Worm (Caenorhabditis elegans) whole organism, L1 larva: ENCODE measurements around the gene C33G3.6.

Source experiments
- C16A3.4 ChIP-seq: fragments of 150-350 bp; optimal IDR thresholded peaks from 2 replicates; lab custom pipeline; 2014; ENCODE audit warnings: missing biosample characterization, missing genetic modification characterization
- C34B4.2 ChIP-seq: sonication (generic microtip); optimal IDR thresholded peaks from 2 replicates; lab custom pipeline; 2017; ENCODE audit warnings: mild to moderate bottlenecking, missing genetic modification characterization, missing compliant biosample characterization
- alr-1 ChIP-seq: fragments of 200-800 bp; sonication (Bioruptor generic); optimal IDR thresholded peaks from 2 replicates; lab custom pipeline; 2018; ENCODE audit warnings: borderline replicate concordance, mild to moderate bottlenecking, missing genetic modification characterization, missing compliant biosample characterization
- aly-2 ChIP-seq: fragments of 150-350 bp; optimal IDR thresholded peaks from 2 replicates; lab custom pipeline; 2014; ENCODE audit warnings: missing biosample characterization, missing genetic modification characterization
- blmp-1 ChIP-seq: fragments of 150-350 bp; optimal IDR thresholded peaks from 2 replicates; lab custom pipeline; 2014; ENCODE audit warnings: missing biosample characterization, missing genetic modification characterization
- ceh-63 ChIP-seq: fragments of 200-800 bp; sonication (Bioruptor generic); optimal IDR thresholded peaks from 2 replicates; lab custom pipeline; 2018; ENCODE audit warnings: mild to moderate bottlenecking, missing genetic modification characterization, missing compliant biosample characterization
- ceh-8 ChIP-seq: fragments of 200-800 bp; sonication (Bioruptor generic); optimal IDR thresholded peaks from 2 replicates; lab custom pipeline; 2018; ENCODE audit warnings: mild to moderate bottlenecking, missing genetic modification characterization, moderate library complexity, missing compliant biosample characterization
- ceh-90 ChIP-seq: sonication (generic microtip); optimal IDR thresholded peaks from 2 replicates; lab custom pipeline; 2016; ENCODE audit warnings: missing genetic modification characterization, missing compliant biosample characterization
- efl-1 ChIP-seq, 4 experiments: fragments of 150-350 bp; optimal IDR thresholded peaks in 3 of 4; peaks in 1 of 4; 1 replicate in 1 of 4; 2 replicates in 3 of 4; lab custom pipeline; 2014; ENCODE audit warnings: missing biosample characterization in 2 of 4, missing genetic modification characterization in 2 of 4, missing genetic modification reagents in 2 of 4
- efl-3 ChIP-seq: fragments of 200-800 bp; sonication (Bioruptor generic); optimal IDR thresholded peaks from 2 replicates; lab custom pipeline; 2018; ENCODE audit warnings: mild to moderate bottlenecking, missing genetic modification characterization, missing compliant biosample characterization
- elt-3 ChIP-seq, 6 experiments: fragments of 150-350 bp in 1 of 6; sonication (generic microtip); optimal IDR thresholded peaks; 2 replicates each; lab custom pipeline; 2017 to 2018; ENCODE audit warnings: missing biosample characterization in 6 of 6, missing genetic modification characterization in 6 of 6, inconsistent platforms in 1 of 6
- fkh-10 ChIP-seq: sonication (generic microtip); optimal IDR thresholded peaks from 2 replicates; lab custom pipeline; 2017; ENCODE audit warnings: missing biosample characterization, missing genetic modification reagents, missing genetic modification characterization
- fkh-4 ChIP-seq: sonication (generic microtip); optimal IDR thresholded peaks from 2 replicates; lab custom pipeline; 2016; ENCODE audit warnings: missing compliant biosample characterization, missing genetic modification characterization, borderline replicate concordance
- hpl-2 ChIP-seq: fragments of 150-350 bp; optimal IDR thresholded peaks from 2 replicates; lab custom pipeline; 2014; ENCODE audit warnings: missing biosample characterization, missing genetic modification reagents, missing genetic modification characterization
- isw-1 ChIP-seq: fragments of 200-800 bp; sonication (Bioruptor generic); IDR thresholded peaks from 2 replicates; pipeline ENCODE4 v1.3.6; 2022; ENCODE audit warnings: missing genetic modification characterization, missing compliant biosample characterization
- lin-13 ChIP-seq: fragments of 150-350 bp; optimal IDR thresholded peaks from 2 replicates; lab custom pipeline; 2014; ENCODE audit warnings: missing biosample characterization, missing genetic modification reagents, missing genetic modification characterization
- lin-14 ChIP-seq: fragments of 200-800 bp; sonication (Bioruptor generic); optimal IDR thresholded peaks from 2 replicates; lab custom pipeline; 2018; ENCODE audit warnings: mild to moderate bottlenecking, missing genetic modification characterization, moderate library complexity, missing compliant biosample characterization
- lin-15B ChIP-seq: fragments of 150-350 bp; sonication (generic microtip); optimal IDR thresholded peaks from 3 replicates; lab custom pipeline; 2014; ENCODE audit warnings: missing biosample characterization, missing genetic modification characterization
- lin-35 ChIP-seq, 2 experiments: fragments of 150-350 bp; optimal IDR thresholded peaks; 2 replicates each; lab custom pipeline; 2014; ENCODE audit warnings: missing biosample characterization in 2 of 2, missing genetic modification characterization in 2 of 2, missing genetic modification reagents in 2 of 2
- mep-1 ChIP-seq: fragments of 150-350 bp; optimal IDR thresholded peaks from 2 replicates; lab custom pipeline; 2014; ENCODE audit warnings: missing biosample characterization, missing genetic modification characterization
- nhr-47 ChIP-seq: sonication (generic microtip); optimal IDR thresholded peaks from 2 replicates; lab custom pipeline; 2016; ENCODE audit warnings: mild to moderate bottlenecking, missing genetic modification characterization, moderate library complexity, missing compliant biosample characterization
- nhr-71 ChIP-seq: sonication (generic microtip); optimal IDR thresholded peaks from 2 replicates; lab custom pipeline; 2016; ENCODE audit warnings: mild to moderate bottlenecking, missing genetic modification characterization, moderate library complexity, missing compliant biosample characterization
- nhr-76 ChIP-seq: sonication (generic microtip); optimal IDR thresholded peaks from 2 replicates; lab custom pipeline; 2017; ENCODE audit warnings: missing biosample characterization, missing genetic modification characterization
- nhr-85 ChIP-seq: sonication (generic microtip); peaks from one replicate; lab custom pipeline; 2016; ENCODE audit warnings: missing genetic modification characterization, inconsistent platforms, missing compliant biosample characterization
- nhr-90 ChIP-seq: sonication (generic microtip); optimal IDR thresholded peaks from 2 replicates; lab custom pipeline; 2016; ENCODE audit warnings: mild to moderate bottlenecking, missing genetic modification characterization, missing compliant biosample characterization; ENCODE audit not compliant: poor library complexity
- pag-3 ChIP-seq: sonication (generic microtip); optimal IDR thresholded peaks from 2 replicates; lab custom pipeline; 2017; ENCODE audit warnings: missing genetic modification characterization, mild to moderate bottlenecking, missing compliant biosample characterization, antibody characterized with exemption, borderline replicate concordance; ENCODE audit not compliant: insufficient read depth
- pqm-1 ChIP-seq: sonication (generic microtip); optimal IDR thresholded peaks from 3 replicates; lab custom pipeline; 2017; ENCODE audit warnings: missing biosample characterization, missing genetic modification characterization
- rnt-1 ChIP-seq: sonication (generic microtip); optimal IDR thresholded peaks from 2 replicates; lab custom pipeline; 2016; ENCODE audit warnings: mild to moderate bottlenecking, missing genetic modification characterization, moderate library complexity, missing compliant biosample characterization
- snpc-4 ChIP-seq: fragments of 150-350 bp; optimal IDR thresholded peaks from 2 replicates; lab custom pipeline; 2014; ENCODE audit warnings: missing biosample characterization, missing genetic modification characterization
- snu-23 ChIP-seq: sonication (generic microtip); optimal IDR thresholded peaks from 2 replicates; lab custom pipeline; 2016; ENCODE audit warnings: missing genetic modification characterization, missing compliant biosample characterization
- swsn-7 ChIP-seq: sonication (generic microtip); optimal IDR thresholded peaks from 2 replicates; lab custom pipeline; 2016; ENCODE audit warnings: missing genetic modification characterization, missing compliant biosample characterization
- unc-130 ChIP-seq: fragments of 150-350 bp; optimal IDR thresholded peaks from 2 replicates; lab custom pipeline; 2017; ENCODE audit warnings: missing biosample characterization, missing genetic modification characterization, inconsistent platforms
- unc-30 ChIP-seq: sonication (generic microtip); optimal IDR thresholded peaks from 2 replicates; lab custom pipeline; 2017; ENCODE audit warnings: missing biosample characterization, missing genetic modification characterization
- unc-62 ChIP-seq: fragments of 150-350 bp; optimal IDR thresholded peaks from 2 replicates; lab custom pipeline; 2014; ENCODE audit warnings: missing biosample characterization, missing genetic modification reagents, missing genetic modification characterization
- unc-86 ChIP-seq: sonication (generic microtip); optimal IDR thresholded peaks from 2 replicates; lab custom pipeline; 2016; ENCODE audit warnings: missing genetic modification characterization, missing compliant biosample characterization
- ztf-4 ChIP-seq: fragments of 150-350 bp; optimal IDR thresholded peaks from 2 replicates; lab custom pipeline; 2014; ENCODE audit warnings: missing biosample characterization, missing genetic modification characterization

Gene C33G3.6

DNA sequence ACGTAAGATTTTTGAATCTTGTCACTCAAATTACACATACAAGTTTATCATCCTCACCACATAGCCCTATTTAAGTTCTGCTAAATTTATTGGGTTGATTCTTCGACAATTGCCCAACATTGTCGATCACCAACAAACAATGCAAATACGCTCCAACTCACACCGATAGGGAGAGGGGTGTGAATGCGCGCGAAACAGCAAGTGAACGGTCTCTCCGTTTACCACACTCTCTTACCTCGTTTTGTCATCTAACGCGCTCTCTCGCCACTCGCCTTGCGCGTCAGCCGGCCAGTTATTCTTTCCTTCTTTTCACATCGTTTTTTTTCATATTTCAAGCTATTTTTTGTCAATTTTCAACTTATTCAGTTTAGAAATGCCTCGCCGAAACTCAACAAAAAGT lies 17.9 kb upstream of the C33G3.6 start, which contains the start of gene F16B12.6 (continued):
- peak; percentile 88 for TF ChIP-seq lin-15B (tag; lab: Kevin White, UChicago)
- peak; percentile 72 for TF ChIP-seq snpc-4 (tag; lab: Kevin White, UChicago)
- TF ChIP-seq ceh-8 (GFP tag; lab: Kevin White, UChicago) = no peak
- no peak for TF ChIP-seq ceh-90
- TF ChIP-seq fkh-4 = no peak
- TF ChIP-seq nhr-76 = no peak
- TF ChIP-seq pqm-1 (tag; lab: Kevin White, UChicago) = no peak
- TF ChIP-seq swsn-7 (tag; lab: Kevin White, UChicago) = peak; percentile 82
- no peak for TF ChIP-seq ceh-63 (GFP tag; lab: Kevin White, UChicago)
- TF ChIP-seq unc-130 (tag; lab: Kevin White, UChicago) = peak; percentile 19
- peak; percentile 88 for TF ChIP-seq nhr-71 (tag; lab: Kevin White, UChicago)

DNA sequence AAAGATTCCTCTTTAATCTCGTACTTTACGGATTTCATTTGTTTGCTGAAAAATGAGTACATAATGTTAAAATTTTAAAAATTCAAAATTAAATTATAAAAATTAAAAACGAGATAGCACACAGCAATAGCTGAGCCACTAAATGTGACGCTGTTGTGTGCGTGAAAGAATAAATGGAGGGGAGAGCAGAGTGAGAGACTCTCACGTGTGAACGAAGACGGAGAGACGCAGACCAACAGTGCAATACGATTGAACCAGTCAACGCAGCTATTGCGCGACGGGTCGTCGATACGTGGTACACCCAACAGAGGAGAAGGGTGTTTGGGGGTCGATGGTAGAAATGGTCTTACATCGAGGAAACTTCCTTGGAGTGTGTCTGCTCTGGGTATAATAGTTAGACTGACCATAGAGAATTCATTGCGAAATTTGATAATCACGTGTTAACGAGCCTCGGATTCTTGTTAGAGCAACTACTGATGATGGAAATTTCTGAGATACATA lies 14.5 kb upstream of the C33G3.6 start, which contains the start of gene F16B12.4:
Gene F16B12.4, minus strand, starts transcription at position 51 of the 501 bp plus-strand sequence.
- TF ChIP-seq mep-1 (tag; lab: Kevin White, UChicago) = peak; percentile 8
- TF ChIP-seq snu-23 (GFP tag; lab: Kevin White, UChicago) = peak; percentile 12
- TF ChIP-seq efl-1 (optimal IDR thresholded peaks at IDR 0.05; lab: Kevin White, UChicago) = peak in 1 of 2 experiments; percentile 7
- peak in 1 of 2 experiments; percentile 3 for TF ChIP-seq efl-1 (GFP tag; optimal IDR thresholded peaks at IDR 0.05 in 1 of 2; lab: Kevin White, UChicago)
- TF ChIP-seq nhr-85 = peak; percentile 1
- peak; percentile 16 for TF ChIP-seq nhr-47 (tag; lab: Kevin White, UChicago)
- no peak for TF ChIP-seq fkh-10 (GFP tag; lab: Kevin White, UChicago)
- TF ChIP-seq nhr-90 (tag; lab: Kevin White, UChicago) = no peak
- TF ChIP-seq swsn-7 (tag; lab: Kevin White, UChicago) = peak; percentile 13
- peak in 1 of 2 experiments; percentile 29 for TF ChIP-seq lin-35 (GFP tag; optimal IDR thresholded peaks at IDR 0.05; lab: Kevin White, UChicago)
- TF ChIP-seq nhr-71 (tag; lab: Kevin White, UChicago) = peak; percentile 0
- TF ChIP-seq elt-3 (tag; optimal IDR thresholded peaks at IDR 0.05; lab: Kevin White, UChicago) = no peak

DNA sequence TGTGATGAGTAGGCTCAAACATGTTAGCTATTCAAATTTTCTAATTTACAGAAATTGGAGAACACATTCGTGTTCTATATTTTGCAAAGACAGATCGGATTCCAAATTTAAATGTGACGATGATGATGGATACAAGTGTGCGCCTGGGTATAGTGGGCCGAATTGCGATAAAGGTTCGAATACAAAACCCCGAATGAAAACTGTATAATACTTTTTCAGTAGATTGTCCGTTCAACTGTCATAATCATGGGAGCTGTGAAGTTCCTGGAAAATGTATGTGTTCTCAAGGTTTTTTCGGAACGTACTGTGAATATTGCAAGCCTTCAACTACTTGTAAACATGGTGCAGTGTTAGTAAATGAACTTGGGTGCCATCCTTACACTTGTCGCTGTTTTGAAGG lies 6.9 kb upstream of the C33G3.6 start:
- TF ChIP-seq unc-62 (no peak), C34B4.2 (tag; lab: Kevin White, UChicago) (no peak), efl-1 (optimal IDR thresholded peaks at IDR 0.05; lab: Kevin White, UChicago) (no peak), efl-1 (GFP tag; optimal IDR thresholded peaks at IDR 0.05 in 1 of 2; lab: Kevin White, UChicago) (peak in 1 of 2 experiments; percentile 70)

DNA sequence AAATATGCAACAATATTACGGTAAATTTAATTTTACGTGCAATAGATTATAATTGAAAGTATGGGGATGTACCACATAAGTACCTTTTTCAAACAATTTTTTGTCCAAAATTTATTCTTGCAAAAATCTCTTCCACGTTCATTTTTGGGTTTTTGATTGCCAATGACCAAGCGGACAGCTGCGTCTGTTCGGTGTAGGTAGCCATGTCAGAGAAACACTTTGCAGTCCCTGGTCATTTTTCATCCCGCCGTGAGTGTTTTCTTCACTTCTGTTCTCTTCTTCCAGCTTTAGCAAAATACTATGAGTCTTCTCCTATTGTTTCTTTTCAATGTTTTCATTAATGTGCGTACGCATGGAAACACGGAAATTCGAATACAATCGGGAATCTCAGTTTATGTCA lies 6.0 kb upstream of the C33G3.6 start, which contains the start of gene dsl-4:
Gene dsl-4, plus strand, starts transcription at position 301 of the 400 bp plus-strand sequence.
- no peak for TF ChIP-seq lin-13 (GFP tag; lab: Kevin White, UChicago)
- no peak for TF ChIP-seq unc-86 (tag; lab: Kevin White, UChicago)
- TF ChIP-seq aly-2 (tag; lab: Kevin White, UChicago) = no peak
- TF ChIP-seq pag-3 (tag; lab: Kevin White, UChicago) = no peak
- TF ChIP-seq isw-1 (GFP tag; lab: Robert Waterston, UW) = no peak
- no peak for TF ChIP-seq ztf-4 (tag; lab: Kevin White, UChicago)
- no peak for TF ChIP-seq efl-3 (GFP tag; lab: Kevin White, UChicago)

DNA sequence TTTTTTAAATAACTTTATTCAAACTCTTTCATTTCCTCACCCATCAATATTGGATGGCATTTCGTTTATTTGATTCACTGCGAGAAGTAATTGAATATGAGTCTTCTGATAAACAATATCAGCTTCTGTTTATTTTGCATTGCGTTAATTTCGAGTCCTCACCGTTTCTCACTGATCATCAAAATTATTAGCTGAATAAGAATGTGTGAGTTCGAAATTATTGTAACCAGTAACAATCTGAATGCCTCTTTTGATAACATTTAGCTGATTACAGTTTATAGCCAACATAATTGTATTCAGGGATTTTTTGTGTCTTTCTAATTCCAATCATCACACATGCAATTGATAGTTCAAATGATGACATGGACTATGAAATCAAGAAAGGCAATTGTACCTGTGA lies 1.1 kb upstream of the C33G3.6 start, which contains the start of gene F16B12.1:
Gene F16B12.1, plus strand, starts transcription at position 301 of the 400 bp plus-strand sequence.
- TF ChIP-seq efl-3 (GFP tag; lab: Kevin White, UChicago) = no peak

- no peak for TF ChIP-seq rnt-1
- no peak for TF ChIP-seq ceh-8 (GFP tag; lab: Kevin White, UChicago)
- no peak for TF ChIP-seq nhr-71 (tag; lab: Kevin White, UChicago)
- no peak for TF ChIP-seq unc-30 (tag; lab: Kevin White, UChicago)
- no peak for TF ChIP-seq lin-14 (GFP tag; lab: Kevin White, UChicago)
- TF ChIP-seq ceh-90 = no peak
- TF ChIP-seq alr-1 = no peak
- no peak for TF ChIP-seq isw-1 (GFP tag; lab: Robert Waterston, UW)
- no peak for TF ChIP-seq hpl-2 (GFP tag; lab: Kevin White, UChicago)
- TF ChIP-seq C16A3.4 (tag; lab: Kevin White, UChicago) = no peak
- TF ChIP-seq blmp-1 = no peak
- TF ChIP-seq, all 84 proteins: peak for 0
Measured at ce11 chrX:14078574-14078973, 5.6 kb downstream of the C33G3.6 start, which contains the start of gene C33G3.5. TSS of gene C33G3.5 (minus strand) at chrX:14078674.
